Fruit fly (Drosophila melanogaster) whole organism, embryonic: ENCODE results near the gene CG13622.

ENCODE experiments used
- chif ChIP-seq, 2 experiments: fragments of 200-800 bp; sonication (Bioruptor generic); optimal IDR thresholded peaks; 3 replicates each; lab custom pipeline; 2016; ENCODE audit warnings: missing biosample characterization in 2 of 2, missing genetic modification characterization in 2 of 2
- odd ChIP-seq: fragments of 200-800 bp; sonication (Bioruptor generic); optimal IDR thresholded peaks from 2 replicates; lab custom pipeline; 2017; ENCODE audit warnings: missing biosample characterization, mild to moderate bottlenecking, missing genetic modification characterization

dm6 chr3R:24569669-24570349 is 46.3 kb upstream of the CG13622 start:
- TF ChIP-seq chif (GFP tag; optimal IDR thresholded peaks at IDR 0.05; lab: Kevin White, UChicago): no peak
- no peak for TF ChIP-seq odd (GFP tag; lab: Kevin White, UChicago)
